Worm (Caenorhabditis elegans) whole organism, L4 larva: ENCODE results near the gene nprl-3.

Experiments used
- F37D6.2 ChIP-seq: sonication (generic microtip); optimal IDR thresholded peaks from 2 replicates; lab custom pipeline; 2016; ENCODE audit warnings: mild to moderate bottlenecking, missing genetic modification characterization, missing compliant biosample characterization
- T20F7.1 ChIP-seq: fragments of 200-800 bp; sonication (Bioruptor generic); optimal IDR thresholded peaks from 2 replicates; lab custom pipeline; 2018; ENCODE audit warnings: mild to moderate bottlenecking, missing genetic modification characterization, missing compliant biosample characterization
- Y105C5A.15 ChIP-seq: fragments of 200-800 bp; sonication (Bioruptor generic); IDR thresholded peaks from 2 replicates; pipeline ENCODE4 v1.3.6; 2022; ENCODE audit warnings: missing genetic modification characterization, missing compliant biosample characterization
- Y5F2A.4 ChIP-seq: fragments of 200-800 bp; sonication (Bioruptor generic); optimal IDR thresholded peaks from 2 replicates; lab custom pipeline; 2018; ENCODE audit warnings: mild to moderate bottlenecking, missing genetic modification characterization, missing compliant biosample characterization
- ZK337.2 ChIP-seq: fragments of 200-800 bp; sonication (Bioruptor generic); IDR thresholded peaks from 2 replicates; pipeline ENCODE4 v1.3.6; 2022; ENCODE audit warnings: missing genetic modification reagents, missing genetic modification characterization, missing compliant biosample characterization
- ZK546.5 ChIP-seq, 2 experiments: sonication (generic microtip); optimal IDR thresholded peaks; 2 replicates each; lab custom pipeline; 2017; ENCODE audit warnings: missing biosample characterization in 2 of 2, missing genetic modification characterization in 2 of 2
- aha-1 ChIP-seq: fragments of 150-350 bp; peaks from one replicate; lab custom pipeline; 2014; ENCODE audit warnings: missing biosample characterization, missing genetic modification characterization
- arid-1 ChIP-seq: fragments of 200-800 bp; sonication (Bioruptor generic); conservative IDR thresholded peaks from 2 replicates; pipeline ENCODE4 v1.3.6; 2022; ENCODE audit warnings: missing genetic modification reagents, missing genetic modification characterization, missing compliant biosample characterization
- ceh-28 ChIP-seq: fragments of 150-350 bp; optimal IDR thresholded peaks from 2 replicates; lab custom pipeline; 2014; ENCODE audit warnings: missing biosample characterization, missing genetic modification reagents, missing genetic modification characterization
- ceh-82 ChIP-seq: sonication (generic microtip); optimal IDR thresholded peaks from 2 replicates; lab custom pipeline; 2017; ENCODE audit warnings: missing biosample characterization, missing genetic modification characterization
- ces-1 ChIP-seq: fragments of 150-350 bp; sonication (generic microtip); optimal IDR thresholded peaks from 4 replicates; lab custom pipeline; 2014; ENCODE audit warnings: missing biosample characterization, missing genetic modification reagents, missing genetic modification characterization
- ctbp-1 ChIP-seq: fragments of 200-800 bp; sonication (Bioruptor generic); IDR thresholded peaks from 2 replicates; pipeline ENCODE4 v1.3.6; 2022; ENCODE audit warnings: missing genetic modification reagents, missing genetic modification characterization, missing compliant biosample characterization
- daf-12 ChIP-seq: fragments of 150-350 bp; optimal IDR thresholded peaks from 2 replicates; lab custom pipeline; 2014; ENCODE audit warnings: missing biosample characterization, missing genetic modification reagents, missing genetic modification characterization
- dmd-8 ChIP-seq: fragments of 200-800 bp; sonication (Bioruptor generic); IDR thresholded peaks from 2 replicates; pipeline ENCODE4 v1.3.6; 2022; ENCODE audit warnings: missing genetic modification characterization, missing compliant biosample characterization
- dmd-9 ChIP-seq: fragments of 200-800 bp; sonication (Bioruptor generic); IDR thresholded peaks from 2 replicates; pipeline ENCODE4 v1.3.6; 2022; ENCODE audit warnings: missing genetic modification reagents, missing genetic modification characterization, missing compliant biosample characterization
- duxl-1 ChIP-seq: sonication (generic microtip); optimal IDR thresholded peaks from 2 replicates; lab custom pipeline; 2016; ENCODE audit warnings: mild to moderate bottlenecking, missing genetic modification characterization, moderate library complexity, missing compliant biosample characterization; ENCODE audit not compliant: poor library complexity
- egl-27 ChIP-seq: sonication (generic microtip); optimal IDR thresholded peaks from 3 replicates; lab custom pipeline; 2017; ENCODE audit warnings: missing biosample characterization, missing genetic modification reagents, missing genetic modification characterization
- fkh-10 ChIP-seq: fragments of 150-350 bp; optimal IDR thresholded peaks from 2 replicates; lab custom pipeline; 2014; ENCODE audit warnings: missing biosample characterization, missing genetic modification reagents, missing genetic modification characterization
- fos-1 ChIP-seq: fragments of 150-350 bp; optimal IDR thresholded peaks from 2 replicates; lab custom pipeline; 2014; ENCODE audit warnings: missing biosample characterization, missing genetic modification characterization
- gei-8 ChIP-seq: fragments of 200-800 bp; sonication (Bioruptor generic); optimal IDR thresholded peaks from 2 replicates; lab custom pipeline; 2018; ENCODE audit warnings: mild to moderate bottlenecking, missing genetic modification characterization, missing compliant biosample characterization
- hif-1 ChIP-seq, 2 experiments: sonication (generic microtip); optimal IDR thresholded peaks; 2 replicates each; lab custom pipeline; 2016 to 2017; ENCODE audit warnings: missing compliant biosample characterization in 2 of 2, missing genetic modification characterization in 2 of 2, missing genetic modification reagents in 2 of 2, missing genotype in 2 of 2, mild to moderate bottlenecking in 1 of 2
- hlh-11 ChIP-seq: fragments of 200-800 bp; sonication (Bioruptor generic); optimal IDR thresholded peaks from 2 replicates; lab custom pipeline; 2018; ENCODE audit warnings: mild to moderate bottlenecking, missing genetic modification characterization, missing compliant biosample characterization
- hlh-30 ChIP-seq: sonication (generic microtip); optimal IDR thresholded peaks from 2 replicates; lab custom pipeline; 2017; ENCODE audit warnings: antibody characterized with exemption, mild to moderate bottlenecking, missing genetic modification characterization, missing compliant biosample characterization; ENCODE audit not compliant: insufficient read depth
- lim-7 ChIP-seq: fragments of 200-800 bp; sonication (Bioruptor generic); IDR thresholded peaks from 2 replicates; pipeline ENCODE4 v1.3.6; 2022; ENCODE audit warnings: missing genetic modification characterization, missing compliant biosample characterization
- lin-15B ChIP-seq: fragments of 150-350 bp; sonication (generic microtip); optimal IDR thresholded peaks from 3 replicates; lab custom pipeline; 2014; ENCODE audit warnings: missing biosample characterization, missing genetic modification characterization
- lin-39 ChIP-seq: fragments of 150-350 bp; optimal IDR thresholded peaks from 2 replicates; lab custom pipeline; 2014; ENCODE audit warnings: missing biosample characterization, missing genetic modification reagents, missing genetic modification characterization
- lir-3 ChIP-seq: sonication (generic microtip); optimal IDR thresholded peaks from 2 replicates; lab custom pipeline; 2016; ENCODE audit warnings: mild to moderate bottlenecking, missing genetic modification characterization, missing compliant biosample characterization
- lsy-2 ChIP-seq, 2 experiments: fragments of 150-350 bp in 1 of 2; sonication (generic microtip) in 1 of 2; optimal IDR thresholded peaks; 2 replicates each; lab custom pipeline; 2014 to 2017; ENCODE audit warnings: missing biosample characterization in 2 of 2, missing genetic modification characterization in 2 of 2
- mdt-29 ChIP-seq: fragments of 200-800 bp; sonication (Bioruptor generic); IDR thresholded peaks from 2 replicates; pipeline ENCODE4 v1.3.6; 2022; ENCODE audit warnings: missing genetic modification reagents, missing genetic modification characterization, missing compliant biosample characterization
- mes-2 ChIP-seq: sonication (generic microtip); optimal IDR thresholded peaks from 2 replicates; lab custom pipeline; 2016; ENCODE audit warnings: missing genotype, mild to moderate bottlenecking, missing genetic modification characterization, missing compliant biosample characterization; ENCODE audit not compliant: poor library complexity, severe bottlenecking
- nhr-10 ChIP-seq: fragments of 150-350 bp; optimal IDR thresholded peaks from 2 replicates; lab custom pipeline; 2014; ENCODE audit warnings: missing biosample characterization, missing genetic modification characterization
- nhr-111 ChIP-seq: fragments of 200-800 bp; sonication (Bioruptor generic); optimal IDR thresholded peaks from 2 replicates; lab custom pipeline; 2018; ENCODE audit warnings: mild to moderate bottlenecking, missing genetic modification characterization, missing compliant biosample characterization
- nhr-237 ChIP-seq: sonication (generic microtip); optimal IDR thresholded peaks from 2 replicates; lab custom pipeline; 2017; ENCODE audit warnings: missing biosample characterization, missing genetic modification characterization
- nhr-25 ChIP-seq: sonication (generic microtip); optimal IDR thresholded peaks from 2 replicates; lab custom pipeline; 2017; ENCODE audit warnings: missing genetic modification characterization, mild to moderate bottlenecking, missing compliant biosample characterization, antibody characterized with exemption, moderate library complexity, borderline replicate concordance; ENCODE audit not compliant: insufficient read depth
- nhr-41 ChIP-seq: fragments of 200-800 bp; sonication (Bioruptor generic); IDR thresholded peaks from 2 replicates; pipeline ENCODE4 v1.3.6; 2022; ENCODE audit warnings: missing genetic modification reagents, missing genetic modification characterization, missing compliant biosample characterization
- nhr-42 ChIP-seq: fragments of 200-800 bp; sonication (Bioruptor generic); IDR thresholded peaks from 2 replicates; pipeline ENCODE4 v1.3.6; 2022; ENCODE audit warnings: missing genetic modification characterization, missing compliant biosample characterization
- nhr-48 ChIP-seq: sonication (generic microtip); optimal IDR thresholded peaks from 2 replicates; lab custom pipeline; 2016; ENCODE audit warnings: mild to moderate bottlenecking, missing genetic modification characterization, missing compliant biosample characterization
- nhr-6 ChIP-seq: fragments of 150-350 bp; optimal IDR thresholded peaks from 2 replicates; lab custom pipeline; 2014; ENCODE audit warnings: missing biosample characterization, missing genetic modification characterization
- nhr-76 ChIP-seq: fragments of 150-350 bp; optimal IDR thresholded peaks from 2 replicates; lab custom pipeline; 2014; ENCODE audit warnings: missing biosample characterization, missing genetic modification characterization
- nhr-77 ChIP-seq: fragments of 150-350 bp; optimal IDR thresholded peaks from 2 replicates; lab custom pipeline; 2014; ENCODE audit warnings: missing biosample characterization, missing genetic modification characterization
- pha-4 ChIP-seq, 2 experiments: fragments of 150-350 bp in 1 of 2; fragments of 200-800 bp in 1 of 2; sonication (Bioruptor generic) in 1 of 2; IDR thresholded peaks in 1 of 2; optimal IDR thresholded peaks in 1 of 2; 2 replicates each; pipeline versions ENCODE4 v1.3.6 to Lab custom; 2014 to 2022; ENCODE audit warnings: missing genetic modification characterization in 2 of 2, missing genetic modification reagents in 2 of 2, missing biosample characterization in 1 of 2, missing compliant biosample characterization in 1 of 2
- sdz-12 ChIP-seq: fragments of 200-800 bp; sonication (Bioruptor generic); optimal IDR thresholded peaks from 2 replicates; lab custom pipeline; 2018; ENCODE audit warnings: mild to moderate bottlenecking, missing genetic modification characterization, missing compliant biosample characterization
- spr-3 ChIP-seq: fragments of 200-800 bp; sonication (Bioruptor generic); optimal IDR thresholded peaks from 2 replicates; lab custom pipeline; 2018; ENCODE audit warnings: mild to moderate bottlenecking, missing genetic modification characterization, missing compliant biosample characterization
- tra-1 ChIP-seq: fragments of 200-800 bp; sonication (Bioruptor generic); IDR thresholded peaks from 2 replicates; pipeline ENCODE4 v1.3.6; 2022; ENCODE audit warnings: missing genetic modification reagents, missing genetic modification characterization, missing compliant biosample characterization
- unc-130 ChIP-seq: sonication (generic microtip); optimal IDR thresholded peaks from 2 replicates; lab custom pipeline; 2016; ENCODE audit warnings: missing genetic modification reagents, missing genetic modification characterization, missing compliant biosample characterization
- unc-39 ChIP-seq: sonication (generic microtip); optimal IDR thresholded peaks from 2 replicates; lab custom pipeline; 2017; ENCODE audit warnings: missing biosample characterization, missing genetic modification characterization
- unc-62 ChIP-seq, 3 experiments: fragments of 150-350 bp in 1 of 3; sonication (generic microtip); optimal IDR thresholded peaks in 2 of 3; peaks in 1 of 3; 1 replicate in 1 of 3; 2 replicates in 2 of 3; lab custom pipeline; 2014 to 2017; ENCODE audit warnings: missing biosample characterization in 3 of 3, missing genetic modification characterization in 3 of 3, missing genetic modification reagents in 3 of 3, missing genotype in 1 of 3
- zag-1 ChIP-seq: fragments of 150-350 bp; optimal IDR thresholded peaks from 2 replicates; lab custom pipeline; 2014; ENCODE audit warnings: missing biosample characterization, missing genetic modification characterization
- zfp-3 ChIP-seq: fragments of 200-800 bp; sonication (Bioruptor generic); conservative IDR thresholded peaks from 2 replicates; pipeline ENCODE4 v1.3.6; 2022; ENCODE audit warnings: missing genetic modification reagents, missing genetic modification characterization, missing compliant biosample characterization
- ztf-11 ChIP-seq: fragments of 150-350 bp; optimal IDR thresholded peaks from 2 replicates; lab custom pipeline; 2014; ENCODE audit warnings: missing biosample characterization, missing genetic modification characterization

Gene nprl-3

DNA sequence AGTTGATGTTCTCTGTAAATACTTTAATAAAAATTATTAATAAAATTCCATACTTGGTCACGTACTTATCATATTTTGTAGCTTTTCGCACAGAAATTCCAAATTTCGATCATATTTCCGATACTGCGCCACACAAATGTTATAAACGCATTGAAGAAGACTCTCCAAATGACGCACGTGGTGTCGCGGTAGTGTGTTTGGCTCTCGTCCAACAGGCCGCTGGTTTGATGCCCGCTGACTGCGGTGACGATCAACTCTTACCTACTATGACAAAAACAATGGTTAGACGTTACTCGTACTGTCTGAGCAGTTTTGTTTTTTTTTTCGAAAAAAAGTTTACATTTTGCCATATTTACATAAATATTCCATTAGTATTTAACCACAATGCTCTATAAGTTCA lies 44.4 kb upstream of the nprl-3 start (continued):
- TF ChIP-seq nhr-237 (no peak), nhr-77 (tag; lab: Kevin White, UChicago) (peak; percentile 6), ceh-82 (no peak), T20F7.1 (GFP tag; lab: Kevin White, UChicago) (peak; percentile 58), nhr-41 (peak; percentile 78), unc-62 (GFP tag; optimal IDR thresholded peaks at IDR 0.05 in 1 of 2; lab: Kevin White, UChicago) (no peak), unc-62 (tag; optimal IDR thresholded peaks at IDR 0.05; lab: Kevin White, UChicago) (no peak), spr-3 (GFP tag; lab: Kevin White, UChicago) (peak; percentile 58), ceh-28 (tag; lab: Kevin White, UChicago) (no peak), nhr-48 (tag; lab: Kevin White, UChicago) (peak; percentile 70), zag-1 (no peak), lin-15B (no peak), dmd-8 (peak; percentile 97), pha-4 (GFP tag; IDR thresholded peaks at IDR 0.05; lab: Robert Waterston, UW) (peak; percentile 95), pha-4 (tag; optimal IDR thresholded peaks at IDR 0.05; lab: Kevin White, UChicago) (no peak), unc-39 (tag; lab: Kevin White, UChicago) (no peak), mdt-29 (no peak), zfp-3 (GFP tag; lab: Robert Waterston, UW) (peak; percentile 73), lir-3 (tag; lab: Kevin White, UChicago) (peak; percentile 55), ztf-11 (no peak), hif-1 (tag; optimal IDR thresholded peaks at IDR 0.05; lab: Kevin White, UChicago) (peak in 1 of 2 experiments; percentile 54), arid-1 (GFP tag; lab: Robert Waterston, UW) (peak; percentile 92), gei-8 (peak; percentile 63), ZK546.5 (tag; optimal IDR thresholded peaks at IDR 0.05; lab: Kevin White, UChicago) (no peak), aha-1 (tag; lab: Kevin White, UChicago) (peak; percentile 95), Y5F2A.4 (peak; percentile 82), nhr-42 (GFP tag; lab: Robert Waterston, UW) (peak; percentile 79; the same call in 1 of the 2 replicates), unc-130 (GFP tag; lab: Kevin White, UChicago) (peak; percentile 80), nhr-76 (tag; lab: Kevin White, UChicago) (no peak), dmd-9 (GFP tag; lab: Robert Waterston, UW) (0 out of 2 replicates have a peak, but pooled peaks have one; percentile 49), mes-2 (tag; lab: Kevin White, UChicago) (no peak), lsy-2 (tag; optimal IDR thresholded peaks at IDR 0.05; lab: Kevin White, UChicago) (peak in 1 of 2 experiments; percentile 67), hlh-30 (tag; lab: Kevin White, UChicago) (peak; percentile 77), egl-27 (tag; lab: Kevin White, UChicago) (no peak), ZK337.2 (0 out of 2 replicates have a peak, but pooled peaks have one; percentile 59), nhr-6 (tag; lab: Kevin White, UChicago) (peak; percentile 25), hlh-11 (peak; percentile 66), F37D6.2 (peak; percentile 33), fkh-10 (GFP tag; lab: Kevin White, UChicago) (no peak), sdz-12 (GFP tag; lab: Kevin White, UChicago) (peak; percentile 83), nhr-111 (peak; percentile 55), lim-7 (GFP tag; lab: Robert Waterston, UW) (no peak; the same call in 1 of the 2 replicates), daf-12 (tag; lab: Kevin White, UChicago) (no peak), tra-1 (GFP tag; lab: Robert Waterston, UW) (peak; percentile 83), ctbp-1 (GFP tag; lab: Robert Waterston, UW) (no peak; the same call in 1 of the 2 replicates), ces-1 (no peak), Y105C5A.15 (GFP tag; lab: Robert Waterston, UW) (peak; percentile 93; the same call in 1 of the 2 replicates), nhr-10 (tag; lab: Kevin White, UChicago) (no peak), nhr-25 (tag; lab: Kevin White, UChicago) (no peak), duxl-1 (peak; percentile 79), lin-39 (tag; lab: Kevin White, UChicago) (no peak), fos-1 (no peak)
